Fruit fly (Drosophila melanogaster): ENCODE measurements around the gene CG7432.

The CG7432 gene

DNA sequence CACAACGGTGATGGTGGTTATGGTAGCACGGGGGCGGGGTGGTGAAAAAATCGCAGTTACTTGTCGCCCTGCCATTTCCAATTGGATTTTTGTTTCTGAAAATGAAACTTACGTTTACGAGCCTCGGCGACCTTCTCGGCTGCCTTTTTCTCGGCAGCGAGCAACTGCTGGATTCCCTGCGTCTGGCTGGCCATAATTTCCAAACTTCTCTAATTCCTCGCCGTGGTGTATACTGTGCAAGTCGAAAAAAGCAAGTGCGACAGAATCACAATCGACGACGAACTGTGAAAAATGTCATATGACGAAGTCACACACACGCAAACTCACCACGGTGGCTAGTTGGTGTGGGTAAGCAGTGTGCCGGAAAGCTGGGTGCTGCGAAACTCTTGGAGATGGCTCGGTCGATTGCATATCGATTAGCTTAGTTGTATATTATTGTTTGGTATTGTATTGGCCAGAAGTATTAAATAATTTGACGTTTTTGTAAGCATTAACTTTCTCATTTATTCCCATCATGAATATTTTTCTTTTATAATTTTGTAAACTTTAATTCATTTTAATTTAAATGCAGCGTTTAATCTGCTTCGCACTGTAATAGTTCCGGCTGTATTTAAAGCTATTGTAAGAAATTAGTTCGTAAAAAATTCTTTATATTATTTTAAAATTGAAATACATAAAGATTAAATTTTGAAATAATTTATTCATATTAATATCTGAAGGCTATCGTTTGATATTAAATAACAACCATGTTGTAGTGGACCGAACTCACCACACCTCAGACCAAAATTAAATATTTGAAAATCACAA lies 20.5 kb upstream of the CG7432 start, which contains the start of gene Vha13:
Vha13 (minus strand) TSS at position 293 of the 807 bp plus-strand sequence.
- TF ChIP-seq ey (GFP tag; optimal IDR thresholded peaks at IDR 0.05) (no peak), rgr (GFP tag; optimal IDR thresholded peaks at IDR 0.05) (peak; percentile 59), Dfd (GFP tag; optimal IDR thresholded peaks at IDR 0.05) (no peak), Dif (GFP tag; optimal IDR thresholded peaks at IDR 0.05; ENCODE audit: partially characterized antibody) (peak; percentile 83), usp (GFP tag; optimal IDR thresholded peaks at IDR 0.05) (no peak), OdsH (GFP tag; optimal IDR thresholded peaks at IDR 0.05) (peak; percentile 2), Rel (GFP tag; optimal IDR thresholded peaks at IDR 0.05) (no peak), Rel (tag; optimal IDR thresholded peaks at IDR 0.05) (peak; percentile 50), br (GFP tag; optimal IDR thresholded peaks at IDR 0.05) (peak; percentile 41), GATAd (GFP tag; optimal IDR thresholded peaks at IDR 0.05) (peak; percentile 6), jim (GFP tag; optimal IDR thresholded peaks at IDR 0.05) (peak; percentile 56), foxo (GFP tag; optimal IDR thresholded peaks at IDR 0.05) (peak in 1 of 2 experiments; percentile 42), Hr78 (GFP tag; optimal IDR thresholded peaks at IDR 0.05) (no peak), pan (optimal IDR thresholded peaks at IDR 0.05) (no peak), lola (GFP tag; optimal IDR thresholded peaks at IDR 0.05) (no peak), HLH106 (tag; optimal IDR thresholded peaks at IDR 0.05) (peak; percentile 38), Abd-B (GFP tag; optimal IDR thresholded peaks at IDR 0.05) (no peak), Hnf4 (GFP tag; optimal IDR thresholded peaks at IDR 0.05) (no peak), tai (GFP tag; optimal IDR thresholded peaks at IDR 0.05) (no peak), fru (GFP tag; optimal IDR thresholded peaks at IDR 0.05) (peak; percentile 83), psq (GFP tag; optimal IDR thresholded peaks at IDR 0.05) (no peak), dmrt93B (GFP tag; optimal IDR thresholded peaks at IDR 0.05) (peak; percentile 3), Hr83 (GFP tag; optimal IDR thresholded peaks at IDR 0.05; ENCODE audit: poor library complexity, severe bottlenecking) (peak; percentile 81), Mio (GFP tag; optimal IDR thresholded peaks at IDR 0.05) (no peak), dsf (GFP tag; optimal IDR thresholded peaks at IDR 0.05; ENCODE audit: borderline replicate concordance) (no peak), sage (GFP tag; optimal IDR thresholded peaks at IDR 0.05) (no peak), Vsx2 (GFP tag; optimal IDR thresholded peaks at IDR 0.05; ENCODE audit: partially characterized antibody) (peak; percentile 65), CG32264 (GFP tag; optimal IDR thresholded peaks at IDR 0.05) (no peak), Sp1 (GFP tag; optimal IDR thresholded peaks at IDR 0.05) (peak; percentile 63), Jra (GFP tag; optimal IDR thresholded peaks at IDR 0.05) (peak; percentile 22), CrebA (GFP tag; optimal IDR thresholded peaks at IDR 0.05; ENCODE audit: borderline replicate concordance) (no peak), Myc (optimal IDR thresholded peaks at IDR 0.05) (peak; percentile 37), h (GFP tag; optimal IDR thresholded peaks at IDR 0.05) (peak; percentile 54), N (GFP tag; optimal IDR thresholded peaks at IDR 0.05) (no peak), woc (GFP tag; optimal IDR thresholded peaks at IDR 0.05) (peak; percentile 71), sv (GFP tag; optimal IDR thresholded peaks at IDR 0.05) (peak; percentile 49), brk (GFP tag; optimal IDR thresholded peaks at IDR 0.05) (no peak), CG9705 (GFP tag; optimal IDR thresholded peaks at IDR 0.05) (no peak), dl (GFP tag; optimal IDR thresholded peaks at IDR 0.05; ENCODE audit: insufficient read depth in 1 of 2, partially characterized antibody in 2 of 2) (peak; percentile 38 to 43)

DNA sequence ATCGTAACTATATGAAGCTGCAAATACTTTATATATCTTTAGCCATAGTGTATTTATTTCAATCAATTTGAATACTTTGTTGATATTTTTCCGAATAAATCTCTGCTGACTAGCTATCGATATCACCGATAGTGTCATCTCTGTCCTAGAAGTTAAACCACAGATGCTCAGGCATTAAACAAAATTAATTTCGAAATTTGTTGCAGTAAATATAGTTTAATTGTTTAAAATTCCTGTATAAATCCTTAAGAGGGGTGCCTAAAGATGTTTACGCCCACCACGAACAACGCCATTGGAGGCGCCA lies 20.0 kb upstream of the CG7432 start, which contains the start of gene Nup58:
Nup58 (plus strand) TSS at position 126 of the 304 bp plus-strand sequence.
- TF ChIP-seq HLH106 (tag; optimal IDR thresholded peaks at IDR 0.05) = peak; percentile 7
- no peak for TF ChIP-seq foxo (GFP tag; optimal IDR thresholded peaks at IDR 0.05)
- TF ChIP-seq Vsx2 (GFP tag; optimal IDR thresholded peaks at IDR 0.05; ENCODE audit: partially characterized antibody) = no peak
- TF ChIP-seq Hr83 (GFP tag; optimal IDR thresholded peaks at IDR 0.05; ENCODE audit: poor library complexity, severe bottlenecking) = peak; percentile 42
- TF ChIP-seq Myc (optimal IDR thresholded peaks at IDR 0.05) = no peak
